Worm (Caenorhabditis elegans): ENCODE results near the gene myrf-2.

Gene myrf-2

DNA sequence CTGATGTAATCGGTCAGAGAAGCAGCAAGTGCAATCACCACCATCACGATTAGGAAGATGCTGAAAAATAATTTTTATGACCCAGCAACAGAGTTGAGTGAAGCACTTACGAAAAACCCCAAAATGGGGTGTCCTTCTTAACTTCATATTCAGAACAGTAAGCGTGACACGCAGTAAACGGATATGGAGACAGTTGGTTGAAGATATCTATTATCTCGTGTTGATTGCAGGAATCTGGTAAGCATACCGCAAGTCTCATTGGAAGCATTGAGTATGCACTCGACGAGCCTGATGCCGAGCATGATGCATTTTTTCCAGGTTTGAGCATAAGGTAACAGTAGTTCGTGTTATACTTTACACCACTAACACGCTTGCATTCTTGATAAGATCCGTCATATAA is 52.9 kb downstream of the myrf-2 start:
- no peak for TF ChIP-seq nhr-67 (tag; optimal IDR thresholded peaks at IDR 0.05)
- TF ChIP-seq nhr-237 (tag; optimal IDR thresholded peaks at IDR 0.05) = no peak
- TF ChIP-seq nhr-23 (tag; optimal IDR thresholded peaks at IDR 0.05) = no peak
- no peak for TF ChIP-seq ceh-82 (tag; optimal IDR thresholded peaks at IDR 0.05)
- TF ChIP-seq egl-5 (tag; optimal IDR thresholded peaks at IDR 0.05) = no peak

DNA sequence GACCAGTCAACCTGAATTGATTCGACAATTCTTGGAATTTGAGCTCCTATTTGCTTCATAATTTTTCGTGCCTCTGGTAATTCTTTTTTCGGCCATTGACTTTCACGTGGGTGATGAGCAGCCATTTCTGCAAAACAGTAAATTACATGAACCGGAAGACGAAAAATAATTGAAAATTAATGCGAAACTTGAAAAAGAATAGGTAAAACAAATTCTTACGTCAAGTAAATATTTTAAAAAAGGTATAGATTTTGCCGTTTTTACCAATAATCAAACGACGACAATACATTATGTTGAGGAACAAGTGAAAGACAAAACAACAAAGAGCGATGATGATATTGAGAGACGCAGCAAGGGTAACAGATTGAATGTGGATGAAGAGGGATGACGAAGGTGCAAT is 55.7 kb downstream of the myrf-2 start, which contains the start of gene moc-1:
Gene moc-1, minus strand, starts transcription at position 127 of the 400 bp plus-strand sequence.
- TF ChIP-seq ceh-16 (tag; optimal IDR thresholded peaks at IDR 0.05) = no peak
- TF ChIP-seq hmg-11 (tag; optimal IDR thresholded peaks at IDR 0.05) = no peak
- no peak for TF ChIP-seq lin-15B (tag; optimal IDR thresholded peaks at IDR 0.05)
- TF ChIP-seq skn-1 (tag; optimal IDR thresholded peaks at IDR 0.05) = no peak
- TF ChIP-seq ztf-4 (tag; optimal IDR thresholded peaks at IDR 0.05) = no peak
- no peak for TF ChIP-seq ama-1 (optimal IDR thresholded peaks at IDR 0.05)
- no peak for TF ChIP-seq nhr-77 (tag; optimal IDR thresholded peaks at IDR 0.05)
- no peak for TF ChIP-seq nhr-43 (tag; optimal IDR thresholded peaks at IDR 0.05; ENCODE audit: poor library complexity, severe bottlenecking)
- no peak for TF ChIP-seq elt-1 (tag; optimal IDR thresholded peaks at IDR 0.05)
- TF ChIP-seq ceh-82 (tag; optimal IDR thresholded peaks at IDR 0.05) = no peak
- TF ChIP-seq nhr-67 (tag; optimal IDR thresholded peaks at IDR 0.05) = no peak
- TF ChIP-seq egl-27 (tag; optimal IDR thresholded peaks at IDR 0.05) = no peak
- no peak for TF ChIP-seq pqm-1 (tag; optimal IDR thresholded peaks at IDR 0.05)
- TF ChIP-seq mml-1 (tag; optimal IDR thresholded peaks at IDR 0.05) = no peak

DNA sequence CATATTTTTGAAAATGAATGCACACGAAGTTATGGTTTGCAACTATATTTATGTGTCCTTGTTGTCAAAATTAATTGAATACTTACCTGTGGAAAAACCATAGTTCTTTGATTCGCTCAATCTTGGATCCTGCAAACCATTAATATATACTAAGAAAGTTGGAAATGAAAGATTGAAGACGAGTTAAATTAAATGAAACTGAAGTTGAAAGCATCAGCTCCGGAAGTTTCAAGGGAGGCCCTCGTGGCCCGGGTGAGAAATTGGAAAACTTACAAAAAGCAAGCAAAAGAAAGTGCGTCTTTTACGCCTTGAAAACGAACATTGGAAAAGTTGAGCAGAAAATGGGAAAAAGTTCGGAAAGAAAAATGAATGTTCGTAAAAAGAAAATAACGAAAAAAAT is 61.1 kb downstream of the myrf-2 start, which contains the start of gene unc-58:
Gene unc-58, minus strand, starts transcription at position 101 of the 400 bp plus-strand sequence.
- TF ChIP-seq pha-4 (tag; optimal IDR thresholded peaks at IDR 0.05) = no peak

DNA sequence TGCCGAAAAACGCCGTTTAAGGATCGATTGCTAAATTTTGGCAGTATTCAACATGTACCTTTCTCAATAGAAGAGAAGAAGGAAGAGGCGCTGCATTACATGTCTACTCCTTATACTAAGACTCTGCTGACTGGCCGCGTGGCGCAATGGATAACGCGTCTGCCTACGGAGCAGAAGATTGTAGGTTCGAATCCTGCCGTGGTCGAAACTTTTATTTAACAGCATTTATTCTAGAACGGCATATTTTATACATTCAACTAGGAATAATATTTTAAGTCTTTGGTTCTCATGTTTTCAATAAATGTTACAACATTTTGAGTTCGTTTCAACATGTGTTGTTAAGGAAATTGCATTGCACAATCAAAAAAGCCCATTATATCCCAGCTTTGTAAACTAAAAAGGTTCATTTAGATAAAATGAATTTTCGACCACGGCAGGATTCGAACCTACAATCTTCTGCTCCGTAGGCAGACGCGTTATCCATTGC is 61.6 kb downstream of the myrf-2 start:
- TF ChIP-seq lin-39 (tag; optimal IDR thresholded peaks at IDR 0.05) (peak; percentile 8), hmg-11 (tag; optimal IDR thresholded peaks at IDR 0.05) (peak; percentile 77), jun-1 (tag; optimal IDR thresholded peaks at IDR 0.05) (peak; percentile 65), nhr-43 (tag; optimal IDR thresholded peaks at IDR 0.05; ENCODE audit: poor library complexity, severe bottlenecking) (peak; percentile 69), nhr-23 (tag; optimal IDR thresholded peaks at IDR 0.05) (peak; percentile 37), ceh-82 (tag; optimal IDR thresholded peaks at IDR 0.05) (peak; percentile 10), elt-2 (tag; optimal IDR thresholded peaks at IDR 0.05) (peak; percentile 48), lsy-12 (tag; optimal IDR thresholded peaks at IDR 0.05) (peak; percentile 38), nfya-1 (tag; optimal IDR thresholded peaks at IDR 0.05; ENCODE audit: insufficient read depth) (peak; percentile 46), lin-15B (tag; optimal IDR thresholded peaks at IDR 0.05) (peak; percentile 17), fos-1 (tag; optimal IDR thresholded peaks at IDR 0.05) (peak; percentile 45), ceh-28 (tag; optimal IDR thresholded peaks at IDR 0.05) (peak; percentile 11), tbx-2 (tag; optimal IDR thresholded peaks at IDR 0.05) (peak; percentile 42)

Data from whole organism, L3 larva.